Fruit fly (Drosophila melanogaster): ENCODE data around the gene bnk.

The bnk gene

DNA sequence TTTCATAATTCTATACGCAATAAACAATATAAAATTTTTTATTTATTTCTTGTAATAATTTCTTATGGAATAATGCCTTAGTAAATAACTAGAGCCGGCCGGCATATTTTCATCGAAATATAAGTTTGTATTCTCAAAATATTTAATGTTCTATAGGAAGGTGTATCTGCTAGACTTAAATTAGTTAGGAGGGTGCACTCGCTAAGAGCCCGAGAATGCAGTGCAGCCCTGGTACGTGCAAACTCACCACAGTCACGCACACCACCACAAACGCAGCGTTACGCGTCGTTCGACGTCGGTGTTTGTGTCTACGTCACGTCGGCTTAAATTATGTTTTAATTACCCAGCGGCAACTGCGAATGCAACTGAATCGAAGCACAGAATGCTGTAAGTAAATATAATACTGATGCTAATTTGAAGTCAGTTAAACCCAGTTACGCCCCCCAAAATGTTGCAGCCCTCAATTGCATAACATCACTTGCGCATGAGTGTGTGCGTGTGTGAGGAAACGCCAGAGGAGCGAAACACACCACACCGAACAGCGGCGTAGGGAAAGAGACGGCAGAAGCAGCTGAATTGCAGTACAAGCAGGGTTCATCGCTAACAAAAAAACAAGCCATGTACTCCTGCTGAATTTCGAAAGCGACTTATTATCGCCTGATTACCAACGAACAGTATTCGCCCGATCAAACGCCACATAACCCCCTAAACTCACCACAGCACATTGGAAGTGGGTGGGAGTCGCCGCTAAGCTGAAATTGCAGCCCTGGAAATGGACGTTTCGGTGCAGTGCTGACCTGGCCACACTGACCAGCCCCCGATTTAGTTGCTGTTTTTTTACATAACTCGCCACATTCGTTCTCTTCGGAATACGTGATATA, 27.5 kb downstream of the bnk start, which contains the start of gene CG12054 (continued):
- TF ChIP-seq Fer3 (tag; optimal IDR thresholded peaks at IDR 0.05) (no peak), CG2678 (tag; optimal IDR thresholded peaks at IDR 0.05) (no peak), HLH54F (GFP tag; optimal IDR thresholded peaks at IDR 0.05) (no peak), CoRest (tag; optimal IDR thresholded peaks at IDR 0.05) (no peak), CG10366 (GFP tag; IDR thresholded peaks at IDR 0.05) (no peak), tin (GFP tag; optimal IDR thresholded peaks at IDR 0.05) (no peak), CG12299 (tag; optimal IDR thresholded peaks at IDR 0.05) (no peak), Aef1 (GFP tag; IDR thresholded peaks at IDR 0.05) (no peak), shn (GFP tag; optimal IDR thresholded peaks at IDR 0.05) (no peak), cas (GFP tag; IDR thresholded peaks at IDR 0.05) (no peak), gsb-n (tag; optimal IDR thresholded peaks at IDR 0.05) (peak; percentile 0), CG14050 (GFP tag; IDR thresholded peaks at IDR 0.05) (no peak), MESR4 (GFP tag; optimal IDR thresholded peaks at IDR 0.05) (peak; percentile 100), BEAF-32 (GFP tag; optimal IDR thresholded peaks at IDR 0.05) (peak; percentile 50), CG8924 (tag; optimal IDR thresholded peaks at IDR 0.05) (no peak), CG6175 (GFP tag; IDR thresholded peaks at IDR 0.05) (no peak), CG1792 (GFP tag; optimal IDR thresholded peaks at IDR 0.05) (peak; percentile 14), CG7372 (GFP tag; IDR thresholded peaks at IDR 0.05) (no peak), psq (GFP tag; optimal IDR thresholded peaks at IDR 0.05) (no peak), Med (GFP tag) (peak; percentile 79), bcd (GFP tag; optimal IDR thresholded peaks at IDR 0.05) (peak; percentile 23), CG2116 (GFP tag; optimal IDR thresholded peaks at IDR 0.05) (peak; percentile 20), fd3F (GFP tag; optimal IDR thresholded peaks at IDR 0.05) (no peak), CG8765 (GFP tag; IDR thresholded peaks at IDR 0.05) (no peak), Hmx (GFP tag; optimal IDR thresholded peaks at IDR 0.05) (no peak), CG2129 (GFP tag; IDR thresholded peaks at IDR 0.05; ENCODE audit: partially characterized antibody) (no peak), CG15073 (GFP tag; optimal IDR thresholded peaks at IDR 0.05) (no peak), gt (GFP tag; IDR thresholded peaks at IDR 0.05) (no peak), Dip3 (GFP tag; optimal IDR thresholded peaks at IDR 0.05) (no peak), zfh1 (GFP tag; IDR thresholded peaks at IDR 0.05) (no peak), Hr3 (GFP tag; optimal IDR thresholded peaks at IDR 0.05) (no peak), sima (GFP tag; optimal IDR thresholded peaks at IDR 0.05) (no peak), CkIIα-i1 (GFP tag; IDR thresholded peaks at IDR 0.05) (no peak), Camta (GFP tag; optimal IDR thresholded peaks at IDR 0.05) (no peak), HLH4C (GFP tag; IDR thresholded peaks at IDR 0.05; ENCODE audit: partially characterized antibody) (no peak), Abd-B (GFP tag; optimal IDR thresholded peaks at IDR 0.05) (peak; percentile 59), cato (GFP tag; optimal IDR thresholded peaks at IDR 0.05; ENCODE audit: borderline replicate concordance) (no peak), ftz-f1 (GFP tag; optimal IDR thresholded peaks at IDR 0.05) (no peak), exex (tag; optimal IDR thresholded peaks at IDR 0.05) (no peak), stc (GFP tag; IDR thresholded peaks at IDR 0.05) (no peak), CG12219 (GFP tag; optimal IDR thresholded peaks at IDR 0.05) (no peak), Myb (GFP tag; optimal IDR thresholded peaks at IDR 0.05) (peak; percentile 3), CG4360 (GFP tag; IDR thresholded peaks at IDR 0.05) (no peak), Ravus (GFP tag; IDR thresholded peaks at IDR 0.05) (no peak), CG10654 (GFP tag; optimal IDR thresholded peaks at IDR 0.05) (no peak), sisA (GFP tag; IDR thresholded peaks at IDR 0.05) (no peak), CG6683 (GFP tag; optimal IDR thresholded peaks at IDR 0.05) (no peak), slp2 (GFP tag; optimal IDR thresholded peaks at IDR 0.05) (no peak), run (tag; optimal IDR thresholded peaks at IDR 0.05) (no peak), ttk (GFP tag; IDR thresholded peaks at IDR 0.05) (no peak), so (GFP tag; IDR thresholded peaks at IDR 0.05) (no peak)
